Fruit fly (Drosophila melanogaster) whole organism, embryonic: Measurements from ENCODE around the gene CG17224.
A peak's percentile ranks its signal among the peaks of the same experiment; 100 is the strongest.

Experiments used
- Abd-B ChIP-seq: fragments of 200-800 bp; sonication (Bioruptor generic); optimal IDR thresholded peaks from 2 replicates; lab custom pipeline; 2018; ENCODE audit warnings: missing biosample characterization, mild to moderate bottlenecking, missing genetic modification characterization, moderate library complexity
- Aef1 ChIP-seq: fragments of 200-800 bp; sonication (Bioruptor generic); IDR thresholded peaks from 3 replicates; pipeline ENCODE4 v1.3.6; 2022; ENCODE audit warnings: missing biosample characterization, missing genetic modification characterization
- Antp ChIP-seq: fragments of 200-800 bp; sonication (Bioruptor generic); optimal IDR thresholded peaks from 3 replicates; lab custom pipeline; 2016; ENCODE audit warnings: missing biosample characterization, missing genetic modification characterization
- CG10147 ChIP-seq: fragments of 200-800 bp; sonication (Bioruptor generic); optimal IDR thresholded peaks from 2 replicates; lab custom pipeline; 2019; ENCODE audit warnings: missing biosample characterization, mild to moderate bottlenecking, missing genetic modification characterization, moderate library complexity
- CG1233 ChIP-seq: fragments of 200-800 bp; sonication (Bioruptor generic); optimal IDR thresholded peaks from 4 replicates; lab custom pipeline; 2018; ENCODE audit warnings: missing biosample characterization, mild to moderate bottlenecking, missing genetic modification characterization
- CG12744 ChIP-seq: fragments of 200-800 bp; sonication (Bioruptor generic); optimal IDR thresholded peaks from 2 replicates; lab custom pipeline; 2016; ENCODE audit warnings: missing biosample characterization, missing genetic modification characterization
- CG12769 ChIP-seq: fragments of 200-800 bp; sonication (Bioruptor generic); optimal IDR thresholded peaks from 2 replicates; lab custom pipeline; 2019; ENCODE audit warnings: missing biosample characterization, mild to moderate bottlenecking, missing genetic modification characterization, moderate library complexity
- CG15601 ChIP-seq: fragments of 200-800 bp; sonication (Bioruptor generic); optimal IDR thresholded peaks from 3 replicates; lab custom pipeline; 2019; ENCODE audit warnings: missing biosample characterization, mild to moderate bottlenecking, missing genetic modification characterization, moderate library complexity
- CG15696 ChIP-seq: fragments of 200-800 bp; sonication (Bioruptor generic); optimal IDR thresholded peaks from 2 replicates; lab custom pipeline; 2019; ENCODE audit warnings: missing biosample characterization, mild to moderate bottlenecking, missing genetic modification characterization, moderate library complexity
- CG16815 ChIP-seq: fragments of 200-800 bp; sonication (Bioruptor generic); optimal IDR thresholded peaks from 3 replicates; lab custom pipeline; 2017; ENCODE audit warnings: missing biosample characterization, mild to moderate bottlenecking, missing genetic modification characterization
- CG17361 ChIP-seq: fragments of 200-800 bp; sonication (Bioruptor generic); IDR thresholded peaks from 3 replicates; pipeline ENCODE4 v1.3.6; 2022; ENCODE audit warnings: missing biosample characterization, missing genetic modification characterization
- CG17802 ChIP-seq: fragments of 200-800 bp; sonication (Bioruptor generic); optimal IDR thresholded peaks from 2 replicates; lab custom pipeline; 2018; ENCODE audit warnings: missing biosample characterization, mild to moderate bottlenecking, missing genetic modification characterization, moderate library complexity
- CG32772 ChIP-seq: fragments of 200-800 bp; sonication (Bioruptor generic); IDR thresholded peaks from 2 replicates; pipeline ENCODE4 v1.3.6; 2022; ENCODE audit warnings: missing biosample characterization, missing genetic modification characterization
- CG3281 ChIP-seq: fragments of 200-800 bp; sonication (Bioruptor generic); optimal IDR thresholded peaks from 3 replicates; lab custom pipeline; 2017; ENCODE audit warnings: missing biosample characterization, mild to moderate bottlenecking, missing genetic modification characterization
- CG3847 ChIP-seq: fragments of 200-800 bp; sonication (Bioruptor generic); IDR thresholded peaks from 2 replicates; pipeline ENCODE4 v1.3.6; 2022; ENCODE audit warnings: missing biosample characterization, missing genetic modification characterization
- CG42726 ChIP-seq: fragments of 200-800 bp; sonication (Bioruptor generic); IDR thresholded peaks from 2 replicates; pipeline ENCODE4 v1.3.6; 2022; ENCODE audit warnings: missing biosample characterization, missing genetic modification characterization; ENCODE audit not compliant: partially characterized antibody
- CG4282 ChIP-seq: fragments of 200-800 bp; sonication (Bioruptor generic); optimal IDR thresholded peaks from 2 replicates; lab custom pipeline; 2016; ENCODE audit warnings: missing biosample characterization, missing genetic modification characterization
- CG4820 ChIP-seq: fragments of 200-800 bp; sonication (Bioruptor generic); optimal IDR thresholded peaks from 3 replicates; lab custom pipeline; 2016; ENCODE audit warnings: missing biosample characterization, missing genetic modification characterization
- CG6765 ChIP-seq: fragments of 200-800 bp; sonication (Bioruptor generic); optimal IDR thresholded peaks from 3 replicates; lab custom pipeline; 2017; ENCODE audit warnings: missing biosample characterization, mild to moderate bottlenecking, missing genetic modification characterization
- CG8359 ChIP-seq: fragments of 200-800 bp; sonication (Bioruptor generic); optimal IDR thresholded peaks from 2 replicates; lab custom pipeline; 2017; ENCODE audit warnings: missing biosample characterization, mild to moderate bottlenecking, missing genetic modification characterization, borderline replicate concordance
- CG8478 ChIP-seq: fragments of >200 bp; optimal IDR thresholded peaks from 2 replicates; lab custom pipeline; 2018
- CG9817 ChIP-seq: fragments of 200-800 bp; sonication (Bioruptor generic); optimal IDR thresholded peaks from 2 replicates; lab custom pipeline; 2018; ENCODE audit warnings: missing biosample characterization, mild to moderate bottlenecking, missing genetic modification characterization, moderate library complexity
- CHES-1-like ChIP-seq: fragments of 200-800 bp; sonication (Bioruptor generic); optimal IDR thresholded peaks from 2 replicates; lab custom pipeline; 2016; ENCODE audit warnings: missing biosample characterization, missing genetic modification characterization
- Chrac-16 ChIP-seq: fragments of 200-800 bp; sonication (Bioruptor generic); optimal IDR thresholded peaks from 3 replicates; lab custom pipeline; 2016; ENCODE audit warnings: missing biosample characterization, missing genetic modification characterization
- CrebB ChIP-seq: fragments of 200-800 bp; sonication (Bioruptor generic); optimal IDR thresholded peaks from 3 replicates; lab custom pipeline; 2018; ENCODE audit warnings: missing biosample characterization, mild to moderate bottlenecking, missing genetic modification characterization
- D19B ChIP-seq: fragments of 200-800 bp; sonication (Bioruptor generic); optimal IDR thresholded peaks from 2 replicates; lab custom pipeline; 2017; ENCODE audit warnings: missing biosample characterization, mild to moderate bottlenecking, missing genetic modification characterization
- Hand ChIP-seq: fragments of 200-800 bp; sonication (Bioruptor generic); optimal IDR thresholded peaks from 2 replicates; lab custom pipeline; 2017; ENCODE audit warnings: mild to moderate bottlenecking, missing biosample characterization, missing genetic modification reagents, missing genetic modification characterization
- MTF-1 ChIP-seq: fragments of 200-800 bp; sonication (Bioruptor generic); optimal IDR thresholded peaks from 2 replicates; lab custom pipeline; 2018; ENCODE audit warnings: missing biosample characterization, mild to moderate bottlenecking, missing genetic modification characterization, borderline replicate concordance
- PHDP ChIP-seq: fragments of 200-800 bp; sonication (Bioruptor generic); optimal IDR thresholded peaks from 3 replicates; lab custom pipeline; 2018; ENCODE audit warnings: missing biosample characterization, mild to moderate bottlenecking, missing genetic modification characterization, moderate library complexity
- Sox102F ChIP-seq: fragments of 200-800 bp; sonication (Bioruptor generic); optimal IDR thresholded peaks from 2 replicates; lab custom pipeline; 2018; ENCODE audit warnings: missing biosample characterization, mild to moderate bottlenecking, missing genetic modification characterization, moderate library complexity
- Usf ChIP-seq: fragments of 200-800 bp; sonication (Bioruptor generic); optimal IDR thresholded peaks from 2 replicates; lab custom pipeline; 2017; ENCODE audit warnings: missing genotype, missing biosample characterization, missing genetic modification characterization
- br ChIP-seq: fragments of >200 bp; optimal IDR thresholded peaks from 2 replicates; lab custom pipeline; 2017
- btn ChIP-seq: fragments of 200-800 bp; sonication (Bioruptor generic); optimal IDR thresholded peaks from 2 replicates; lab custom pipeline; 2016; ENCODE audit warnings: missing biosample characterization, missing genetic modification characterization
- da ChIP-seq: fragments of 200-800 bp; sonication (Bioruptor generic); optimal IDR thresholded peaks from 2 replicates; lab custom pipeline; 2016; ENCODE audit warnings: missing biosample characterization, missing genetic modification characterization
- dysf ChIP-seq: fragments of 200-800 bp; sonication (Bioruptor generic); IDR thresholded peaks from 3 replicates; pipeline ENCODE4 v1.3.6; 2022; ENCODE audit warnings: missing biosample characterization, missing genetic modification characterization
- eyg ChIP-seq: fragments of 200-800 bp; sonication (Bioruptor generic); optimal IDR thresholded peaks from 3 replicates; lab custom pipeline; 2016; ENCODE audit warnings: missing biosample characterization, missing genetic modification characterization
- fd64A ChIP-seq: fragments of 200-800 bp; sonication (Bioruptor generic); optimal IDR thresholded peaks from 3 replicates; lab custom pipeline; 2018; ENCODE audit warnings: missing biosample characterization, mild to moderate bottlenecking, missing genetic modification characterization
- gfzf ChIP-seq: fragments of 200-800 bp; sonication (Bioruptor generic); optimal IDR thresholded peaks from 2 replicates; lab custom pipeline; 2016; ENCODE audit warnings: missing biosample characterization, mild to moderate bottlenecking, missing genetic modification characterization, moderate library complexity
- grau ChIP-seq: fragments of 200-800 bp; optimal IDR thresholded peaks from 3 replicates; lab custom pipeline; 2019; ENCODE audit warnings: missing biosample characterization, mild to moderate bottlenecking, missing genetic modification characterization, moderate library complexity
- gro ChIP-seq: fragments of 200-800 bp; sonication (Bioruptor generic); optimal IDR thresholded peaks from 2 replicates; lab custom pipeline; 2016; ENCODE audit warnings: missing biosample characterization, missing genetic modification characterization
- kni ChIP-seq: fragments of 200-800 bp; sonication (Bioruptor generic); optimal IDR thresholded peaks from 3 replicates; lab custom pipeline; 2017; ENCODE audit warnings: mild to moderate bottlenecking, missing biosample characterization, missing genetic modification reagents, missing genetic modification characterization
- lbe ChIP-seq: fragments of 200-800 bp; sonication (Bioruptor generic); optimal IDR thresholded peaks from 2 replicates; lab custom pipeline; 2016; ENCODE audit warnings: missing biosample characterization, mild to moderate bottlenecking, missing genetic modification characterization
- mirr ChIP-seq: fragments of 200-800 bp; sonication (Bioruptor generic); optimal IDR thresholded peaks from 3 replicates; lab custom pipeline; 2018; ENCODE audit warnings: missing biosample characterization, mild to moderate bottlenecking, missing genetic modification characterization
- nom ChIP-seq: fragments of 200-800 bp; sonication (Bioruptor generic); optimal IDR thresholded peaks from 2 replicates; lab custom pipeline; 2017; ENCODE audit warnings: missing biosample characterization, missing genetic modification characterization, mild to moderate bottlenecking, moderate library complexity, missing genetic modification reagents
- pfk ChIP-seq: fragments of 200-800 bp; sonication (Bioruptor generic); optimal IDR thresholded peaks from 2 replicates; lab custom pipeline; 2018; ENCODE audit warnings: missing biosample characterization, mild to moderate bottlenecking, missing genetic modification characterization, moderate library complexity
- pho ChIP-seq: fragments of 200-800 bp; sonication (Bioruptor generic); optimal IDR thresholded peaks from 2 replicates; lab custom pipeline; 2016; ENCODE audit warnings: missing biosample characterization, missing genetic modification characterization
- salm ChIP-seq: fragments of 200-800 bp; sonication (Bioruptor generic); optimal IDR thresholded peaks from 2 replicates; lab custom pipeline; 2018; ENCODE audit warnings: missing biosample characterization, mild to moderate bottlenecking, missing genetic modification characterization
- scrt ChIP-seq: fragments of 200-800 bp; sonication (Bioruptor generic); optimal IDR thresholded peaks from 2 replicates; lab custom pipeline; 2018; ENCODE audit warnings: missing biosample characterization, mild to moderate bottlenecking, missing genetic modification characterization, moderate library complexity
- sqz ChIP-seq: fragments of 200-800 bp; sonication (Bioruptor generic); optimal IDR thresholded peaks from 3 replicates; lab custom pipeline; 2018; ENCODE audit warnings: missing biosample characterization, mild to moderate bottlenecking, missing genetic modification characterization
- unpg ChIP-seq: fragments of 200-800 bp; sonication (Bioruptor generic); optimal IDR thresholded peaks from 3 replicates; lab custom pipeline; 2018; ENCODE audit warnings: missing biosample characterization, mild to moderate bottlenecking, missing genetic modification characterization, moderate library complexity
- usp ChIP-seq: fragments of >200 bp; optimal IDR thresholded peaks from 2 replicates; lab custom pipeline; 2017; ENCODE audit warnings: missing biosample characterization, missing genetic modification characterization
- wek ChIP-seq: fragments of 200-800 bp; sonication (Bioruptor generic); optimal IDR thresholded peaks from 3 replicates; lab custom pipeline; 2018; ENCODE audit warnings: missing biosample characterization, mild to moderate bottlenecking, missing genetic modification characterization, moderate library complexity

CG17224 gene

dm6 chr2L:2969438-2969837, 48.7 kb downstream of the CG17224 start, which contains the start of gene Ts (continued):
- TF ChIP-seq scrt (GFP tag; lab: Kevin White, UChicago) (no peak), gro (GFP tag; lab: Kevin White, UChicago) (no peak), CG3847 (GFP tag; lab: Robert Waterston, UW) (no peak), CG3281 (GFP tag; lab: Kevin White, UChicago) (no peak), CG15601 (tag; lab: Kevin White, UChicago) (no peak), CG12769 (no peak), sqz (no peak), PHDP (no peak), gfzf (peak; percentile 9), dysf (GFP tag; lab: Robert Waterston, UW) (no peak), Usf (no peak), CG6765 (no peak), usp (GFP tag; lab: Kevin White, UChicago) (no peak), CG42726 (no peak), CG8478 (no peak), Aef1 (no peak), wek (GFP tag; lab: Kevin White, UChicago) (no peak), CG1233 (GFP tag; lab: Kevin White, UChicago) (no peak), CG32772 (GFP tag; lab: Robert Waterston, UW) (no peak), nom (GFP tag; lab: Kevin White, UChicago) (no peak), eyg (GFP tag; lab: Kevin White, UChicago) (no peak), grau (tag; lab: Kevin White, UChicago) (no peak), salm (tag; lab: Kevin White, UChicago) (no peak), pho (GFP tag; lab: Kevin White, UChicago) (no peak), unpg (GFP tag; lab: Kevin White, UChicago) (no peak), CG17802 (tag; lab: Kevin White, UChicago) (no peak), CG12744 (GFP tag; lab: Kevin White, UChicago) (no peak), btn (GFP tag; lab: Kevin White, UChicago) (no peak), pfk (GFP tag; lab: Kevin White, UChicago) (no peak), CG16815 (GFP tag; lab: Kevin White, UChicago) (no peak), kni (GFP tag; lab: Kevin White, UChicago) (no peak), mirr (GFP tag; lab: Kevin White, UChicago) (no peak), br (lab: Kevin White, UChicago) (no peak), D19B (no peak), da (GFP tag; lab: Kevin White, UChicago) (no peak), CG8359 (GFP tag; lab: Kevin White, UChicago) (no peak), CG9817 (tag; lab: Kevin White, UChicago) (no peak), CG15696 (no peak), Chrac-16 (GFP tag; lab: Kevin White, UChicago) (no peak), lbe (GFP tag; lab: Kevin White, UChicago) (peak; percentile 32), MTF-1 (no peak), CG4282 (GFP tag; lab: Kevin White, UChicago) (no peak), CHES-1-like (GFP tag; lab: Kevin White, UChicago) (no peak), CG10147 (GFP tag; lab: Kevin White, UChicago) (no peak), Sox102F (GFP tag; lab: Kevin White, UChicago) (no peak), CG4820 (GFP tag; lab: Kevin White, UChicago) (no peak), fd64A (no peak), CrebB (no peak), Abd-B (GFP tag; lab: Kevin White, UChicago) (no peak), Antp (no peak), CG17361 (GFP tag; lab: Robert Waterston, UW) (no peak), Hand (GFP tag; lab: Kevin White, UChicago) (no peak)
